Worm (Caenorhabditis elegans) whole organism, young adult: Measurements from ENCODE around the gene F09E5.12.

Source experiments
- B0336.3 ChIP-seq: fragments of 200-800 bp; sonication (Bioruptor generic); IDR thresholded peaks from 2 replicates; pipeline ENCODE4 v1.3.6; 2022; ENCODE audit warnings: missing genetic modification characterization, missing compliant biosample characterization
- D2030.7 ChIP-seq: fragments of 200-800 bp; sonication (Bioruptor generic); IDR thresholded peaks from 2 replicates; pipeline ENCODE4 v1.3.6; 2022; ENCODE audit warnings: missing genetic modification reagents, missing genetic modification characterization, missing compliant biosample characterization
- F57C9.4 ChIP-seq: sonication (generic microtip); optimal IDR thresholded peaks from 2 replicates; lab custom pipeline; 2017; ENCODE audit warnings: mild to moderate bottlenecking, missing genetic modification characterization, missing compliant biosample characterization
- K11D2.4 ChIP-seq: fragments of 200-800 bp; sonication (Bioruptor generic); IDR thresholded peaks from 2 replicates; pipeline ENCODE4 v1.3.6; 2022; ENCODE audit warnings: missing genetic modification reagents, missing genetic modification characterization, missing compliant biosample characterization
- K12H6.12 ChIP-seq: fragments of 200-800 bp; sonication (Bioruptor generic); optimal IDR thresholded peaks from 2 replicates; lab custom pipeline; 2018; ENCODE audit warnings: mild to moderate bottlenecking, missing genetic modification characterization, missing compliant biosample characterization
- T26A5.8 ChIP-seq: sonication (generic microtip); optimal IDR thresholded peaks from 2 replicates; lab custom pipeline; 2016; ENCODE audit warnings: missing genetic modification characterization, missing compliant biosample characterization
- Y95B8A.8 ChIP-seq: fragments of 200-800 bp; sonication (Bioruptor generic); IDR thresholded peaks from 2 replicates; pipeline ENCODE4 v1.3.6; 2022; ENCODE audit warnings: missing genetic modification reagents, missing genetic modification characterization, missing compliant biosample characterization
- ZK185.1 ChIP-seq: sonication (generic microtip); optimal IDR thresholded peaks from 2 replicates; lab custom pipeline; 2016; ENCODE audit warnings: mild to moderate bottlenecking, missing genetic modification characterization, missing compliant biosample characterization; ENCODE audit not compliant: poor library complexity, severe bottlenecking
- akir-1 ChIP-seq: fragments of 200-800 bp; sonication (Bioruptor generic); optimal IDR thresholded peaks from 2 replicates; lab custom pipeline; 2018; ENCODE audit warnings: mild to moderate bottlenecking, missing genetic modification characterization, moderate library complexity, missing compliant biosample characterization
- atf-7 ChIP-seq: sonication (generic microtip); optimal IDR thresholded peaks from 2 replicates; lab custom pipeline; 2017; ENCODE audit warnings: mild to moderate bottlenecking, missing genetic modification characterization, missing compliant biosample characterization
- attf-3 ChIP-seq: fragments of 200-800 bp; sonication (Bioruptor generic); conservative IDR thresholded peaks from 2 replicates; pipeline ENCODE4 v1.3.6; 2022; ENCODE audit warnings: missing genetic modification reagents, missing genetic modification characterization, missing compliant biosample characterization
- attf-5 ChIP-seq: fragments of 200-800 bp; sonication (Bioruptor generic); optimal IDR thresholded peaks from 2 replicates; lab custom pipeline; 2018; ENCODE audit warnings: mild to moderate bottlenecking, missing genetic modification characterization, missing compliant biosample characterization
- cebp-1 ChIP-seq, 2 experiments: fragments of 200-800 bp in 1 of 2; sonication (Bioruptor generic) in 1 of 2; sonication (generic microtip) in 1 of 2; IDR thresholded peaks in 1 of 2; optimal IDR thresholded peaks in 1 of 2; 2 replicates each; pipeline versions ENCODE4 v1.3.6 to Lab custom; 2017 to 2022; ENCODE audit warnings: missing compliant biosample characterization in 2 of 2, missing genetic modification characterization in 2 of 2, mild to moderate bottlenecking in 1 of 2, missing genetic modification reagents in 1 of 2, moderate library complexity in 1 of 2
- cebp-2 ChIP-seq: fragments of 200-800 bp; sonication (Bioruptor generic); IDR thresholded peaks from 2 replicates; pipeline ENCODE4 v1.3.6; 2022; ENCODE audit warnings: missing genetic modification characterization, missing compliant biosample characterization
- ceh-100 ChIP-seq: fragments of 200-800 bp; sonication (Bioruptor generic); IDR thresholded peaks from 2 replicates; pipeline ENCODE4 v1.3.6; 2022; ENCODE audit warnings: missing genetic modification reagents, missing genetic modification characterization, missing compliant biosample characterization
- ceh-27 ChIP-seq: fragments of 200-800 bp; sonication (Bioruptor generic); optimal IDR thresholded peaks from 2 replicates; lab custom pipeline; 2018; ENCODE audit warnings: mild to moderate bottlenecking, missing genetic modification characterization, moderate library complexity, missing compliant biosample characterization
- ceh-58 ChIP-seq: fragments of 200-800 bp; sonication (Bioruptor generic); IDR thresholded peaks from 2 replicates; pipeline ENCODE4 v1.3.6; 2022; ENCODE audit warnings: missing genetic modification characterization, missing compliant biosample characterization
- chd-7 ChIP-seq: sonication (generic microtip); optimal IDR thresholded peaks from 2 replicates; lab custom pipeline; 2016; ENCODE audit warnings: mild to moderate bottlenecking, missing genetic modification characterization, moderate library complexity, missing compliant biosample characterization
- ets-4 ChIP-seq: fragments of 200-800 bp; sonication (Bioruptor generic); optimal IDR thresholded peaks from 2 replicates; lab custom pipeline; 2018; ENCODE audit warnings: mild to moderate bottlenecking, missing genetic modification characterization, missing compliant biosample characterization
- fkh-3 ChIP-seq: sonication (generic microtip); optimal IDR thresholded peaks from 2 replicates; lab custom pipeline; 2016; ENCODE audit warnings: mild to moderate bottlenecking, missing genetic modification characterization, missing compliant biosample characterization
- him-1 ChIP-seq: sonication (generic microtip); optimal IDR thresholded peaks from 2 replicates; lab custom pipeline; 2016; ENCODE audit warnings: missing genotype, missing genetic modification reagents, missing genetic modification characterization, missing compliant biosample characterization
- hlh-12 ChIP-seq: sonication (generic microtip); optimal IDR thresholded peaks from 2 replicates; lab custom pipeline; 2016; ENCODE audit warnings: missing genetic modification characterization, missing compliant biosample characterization
- hlh-26 ChIP-seq: fragments of 200-800 bp; sonication (Bioruptor generic); conservative IDR thresholded peaks from 2 replicates; pipeline ENCODE4 v1.3.6; 2022; ENCODE audit warnings: missing genetic modification reagents, missing genetic modification characterization, missing compliant biosample characterization
- hmg-1.2 ChIP-seq: fragments of 200-800 bp; sonication (Bioruptor generic); IDR thresholded peaks from 2 replicates; pipeline ENCODE4 v1.3.6; 2022; ENCODE audit warnings: missing genetic modification reagents, missing genetic modification characterization, missing compliant biosample characterization
- hrde-1 ChIP-seq: sonication (generic microtip); optimal IDR thresholded peaks from 2 replicates; lab custom pipeline; 2016; ENCODE audit warnings: missing genetic modification characterization, mild to moderate bottlenecking, missing compliant biosample characterization, moderate library complexity, missing genotype, missing genetic modification reagents, borderline replicate concordance
- lin-35 ChIP-seq, 3 experiments: fragments of 150-350 bp in 2 of 3; sonication (generic microtip) in 1 of 3; optimal IDR thresholded peaks; 2 replicates each; lab custom pipeline; 2014 to 2018; ENCODE audit warnings: missing biosample characterization in 3 of 3, missing genetic modification characterization in 3 of 3, missing genetic modification reagents in 3 of 3
- lin-40 ChIP-seq: sonication (generic microtip); optimal IDR thresholded peaks from 2 replicates; lab custom pipeline; 2016; ENCODE audit warnings: missing genetic modification characterization, mild to moderate bottlenecking, missing compliant biosample characterization, missing genotype, missing genetic modification reagents
- lsl-1 ChIP-seq: fragments of 200-800 bp; sonication (Bioruptor generic); optimal IDR thresholded peaks from 2 replicates; lab custom pipeline; 2018; ENCODE audit warnings: mild to moderate bottlenecking, missing genetic modification characterization, moderate library complexity, missing compliant biosample characterization
- lsy-27 ChIP-seq: sonication (generic microtip); optimal IDR thresholded peaks from 2 replicates; lab custom pipeline; 2017; ENCODE audit warnings: missing genetic modification characterization, mild to moderate bottlenecking, missing compliant biosample characterization, antibody characterized with exemption, missing genotype, borderline replicate concordance; ENCODE audit not compliant: insufficient read depth
- madf-10 ChIP-seq: sonication (generic microtip); optimal IDR thresholded peaks from 2 replicates; lab custom pipeline; 2016; ENCODE audit warnings: mild to moderate bottlenecking, missing genetic modification characterization, missing compliant biosample characterization
- madf-8 ChIP-seq: fragments of 200-800 bp; sonication (Bioruptor generic); conservative IDR thresholded peaks from 2 replicates; pipeline ENCODE4 v1.3.6; 2022; ENCODE audit warnings: missing genetic modification reagents, missing genetic modification characterization, missing compliant biosample characterization
- mcd-1 ChIP-seq: fragments of 200-800 bp; sonication (Bioruptor generic); IDR thresholded peaks from 2 replicates; pipeline ENCODE4 v1.3.6; 2022; ENCODE audit warnings: missing genetic modification reagents, missing genetic modification characterization, missing compliant biosample characterization
- nfya-1 ChIP-seq: sonication (generic microtip); optimal IDR thresholded peaks from 2 replicates; lab custom pipeline; 2017; ENCODE audit warnings: antibody characterized with exemption, missing compliant biosample characterization, missing genetic modification characterization, borderline replicate concordance; ENCODE audit not compliant: insufficient read depth
- nfya-2 ChIP-seq: fragments of 200-800 bp; sonication (Bioruptor generic); IDR thresholded peaks from 2 replicates; pipeline ENCODE4 v1.3.6; 2022; ENCODE audit warnings: missing genetic modification reagents, missing genetic modification characterization, missing compliant biosample characterization
- nfyb-1 ChIP-seq: fragments of 200-800 bp; sonication (Bioruptor generic); IDR thresholded peaks from 2 replicates; pipeline ENCODE4 v1.3.6; 2022; ENCODE audit warnings: missing genetic modification reagents, missing genetic modification characterization, missing compliant biosample characterization
- nhr-80 ChIP-seq: sonication (generic microtip); optimal IDR thresholded peaks from 2 replicates; lab custom pipeline; 2016; ENCODE audit warnings: missing genetic modification characterization, missing compliant biosample characterization
- pha-4 ChIP-seq: fragments of 150-350 bp; sonication (generic microtip); optimal IDR thresholded peaks from 2 replicates; lab custom pipeline; 2014; ENCODE audit warnings: missing biosample characterization, missing genetic modification reagents, missing genetic modification characterization
- snpc-4 ChIP-seq, 5 experiments: fragments of 150-350 bp in 1 of 5; sonication (generic microtip) in 4 of 5; optimal IDR thresholded peaks; 2 replicates each; lab custom pipeline; 2014 to 2018; ENCODE audit warnings: missing genetic modification characterization in 5 of 5, missing biosample characterization in 3 of 5, antibody characterized with exemption in 2 of 5, mild to moderate bottlenecking in 2 of 5, missing compliant biosample characterization in 2 of 5, missing genotype in 2 of 5, moderate library complexity in 2 of 5, missing genetic modification reagents in 1 of 5
- tbp1 ChIP-seq: fragments of 200-800 bp; sonication (Bioruptor generic); optimal IDR thresholded peaks from 2 replicates; lab custom pipeline; 2018; ENCODE audit warnings: mild to moderate bottlenecking, missing genetic modification characterization, missing compliant biosample characterization
- unc-62 ChIP-seq: fragments of 150-350 bp; optimal IDR thresholded peaks from 2 replicates; lab custom pipeline; 2014; ENCODE audit warnings: missing biosample characterization, missing genetic modification reagents, missing genetic modification characterization
- zfh-2 ChIP-seq: fragments of 200-800 bp; sonication (Bioruptor generic); conservative IDR thresholded peaks from 2 replicates; pipeline ENCODE4 v1.3.6; 2022; ENCODE audit warnings: missing genetic modification reagents, missing genetic modification characterization, missing compliant biosample characterization
- zim-3 ChIP-seq: sonication (generic microtip); optimal IDR thresholded peaks from 2 replicates; lab custom pipeline; 2017; ENCODE audit warnings: mild to moderate bottlenecking, missing genetic modification characterization, moderate library complexity, missing compliant biosample characterization
- ztf-22 ChIP-seq: fragments of 200-800 bp; sonication (Bioruptor generic); optimal IDR thresholded peaks from 2 replicates; lab custom pipeline; 2018; ENCODE audit warnings: mild to moderate bottlenecking, missing genetic modification characterization, moderate library complexity, missing compliant biosample characterization
- ztf-3 ChIP-seq: fragments of 200-800 bp; sonication (Bioruptor generic); optimal IDR thresholded peaks from 2 replicates; lab custom pipeline; 2018; ENCODE audit warnings: mild to moderate bottlenecking, missing genetic modification characterization, missing compliant biosample characterization

The F09E5.12 gene

ce11 chrII:5326024-5326627 is 44.4 kb downstream of the F09E5.12 start:
- no peak for TF ChIP-seq T26A5.8 (tag; lab: Kevin White, UChicago)
- TF ChIP-seq Y95B8A.8 = no peak
- peak; percentile 18 for TF ChIP-seq atf-7 (tag; lab: Kevin White, UChicago)
- no peak for TF ChIP-seq ceh-100 (GFP tag; lab: Robert Waterston, UW)
- TF ChIP-seq lsl-1 (GFP tag; lab: Kevin White, UChicago) = no peak
- 0 out of 2 replicates have a peak, but pooled peaks have one; percentile 16 for TF ChIP-seq mcd-1 (GFP tag; lab: Robert Waterston, UW)
- TF ChIP-seq K12H6.12 = peak; percentile 79
- no peak for TF ChIP-seq cebp-2
- no peak for TF ChIP-seq him-1 (tag; lab: Kevin White, UChicago)
- peak; percentile 28 for TF ChIP-seq chd-7 (tag; lab: Kevin White, UChicago)
- TF ChIP-seq ZK185.1 (tag; lab: Kevin White, UChicago) = peak; percentile 32
- no peak for TF ChIP-seq lsy-27
- no peak for TF ChIP-seq F57C9.4 (tag; lab: Kevin White, UChicago)
- TF ChIP-seq attf-5 = peak; percentile 21
- peak; percentile 85 for TF ChIP-seq hmg-1.2
- no peak for TF ChIP-seq cebp-1 (GFP tag; IDR thresholded peaks at IDR 0.05; lab: Robert Waterston, UW)
- peak; percentile 95 for TF ChIP-seq cebp-1 (tag; optimal IDR thresholded peaks at IDR 0.05; lab: Kevin White, UChicago)
- peak; percentile 56; the same call in 1 of the 2 replicates for TF ChIP-seq zfh-2 (GFP tag; lab: Robert Waterston, UW)
- peak in 1 of 3 experiments; percentile 55 for TF ChIP-seq lin-35 (GFP tag; optimal IDR thresholded peaks at IDR 0.05; lab: Kevin White, UChicago)
- no peak for TF ChIP-seq nfya-2 (GFP tag; lab: Robert Waterston, UW)
- TF ChIP-seq snpc-4 (GFP tag; optimal IDR thresholded peaks at IDR 0.05; lab: Kevin White, UChicago) = no peak
- peak in 1 of 4 experiments; percentile 8 for TF ChIP-seq snpc-4 (tag; optimal IDR thresholded peaks at IDR 0.05; lab: Kevin White, UChicago)
- no peak for TF ChIP-seq attf-3
- TF ChIP-seq nfyb-1 (GFP tag; lab: Robert Waterston, UW) = 0 out of 2 replicates have a peak, but pooled peaks have one; percentile 29
- TF ChIP-seq ceh-58 (GFP tag; lab: Robert Waterston, UW) = no peak
- TF ChIP-seq ceh-27 (GFP tag; lab: Kevin White, UChicago) = peak; percentile 19
- TF ChIP-seq ztf-22 (GFP tag; lab: Kevin White, UChicago) = no peak
- TF ChIP-seq tbp1 = peak; percentile 11
- no peak for TF ChIP-seq ztf-3 (GFP tag; lab: Kevin White, UChicago)
- no peak for TF ChIP-seq madf-8 (GFP tag; lab: Robert Waterston, UW)
- peak; percentile 31 for TF ChIP-seq lin-40 (tag; lab: Kevin White, UChicago)
- TF ChIP-seq zim-3 (tag; lab: Kevin White, UChicago) = no peak
- TF ChIP-seq nhr-80 (tag; lab: Kevin White, UChicago) = peak; percentile 53
- no peak for TF ChIP-seq fkh-3
- TF ChIP-seq D2030.7 = no peak
- 0 out of 2 replicates have a peak, but pooled peaks have one; percentile 38 for TF ChIP-seq K11D2.4 (GFP tag; lab: Robert Waterston, UW)

- no peak for TF ChIP-seq K12H6.12
Measured at ce11 chrII:5324653-5325052, 45.9 kb downstream of the F09E5.12 start.

ce11 chrII:5323773-5324172 is 46.8 kb downstream of the F09E5.12 start:
- TF ChIP-seq madf-8 (GFP tag; lab: Robert Waterston, UW) = no peak
- no peak for TF ChIP-seq hrde-1 (tag; lab: Kevin White, UChicago)
- no peak for TF ChIP-seq akir-1
- peak; percentile 67 for TF ChIP-seq pha-4 (tag; lab: Kevin White, UChicago)
- peak; percentile 88 for TF ChIP-seq nhr-80 (tag; lab: Kevin White, UChicago)
- no peak for TF ChIP-seq madf-10 (tag; lab: Kevin White, UChicago)
- TF ChIP-seq tbp1 = peak; percentile 3
- no peak for TF ChIP-seq nfya-1 (tag; lab: Kevin White, UChicago)
- TF ChIP-seq B0336.3 = 0 out of 2 replicates have a peak, but pooled peaks have one; percentile 29
- TF ChIP-seq ZK185.1 (tag; lab: Kevin White, UChicago) = no peak
- peak; percentile 36 for TF ChIP-seq unc-62
- TF ChIP-seq hlh-12 = no peak
- TF ChIP-seq ets-4 = peak; percentile 11
- TF ChIP-seq hlh-26 (GFP tag; lab: Robert Waterston, UW) = no peak
